Fruit fly (Drosophila melanogaster): Measurements from ENCODE around the gene CG1116.
A peak's percentile ranks its signal among the peaks of the same experiment; 100 is the strongest.

The CG1116 gene

DNA sequence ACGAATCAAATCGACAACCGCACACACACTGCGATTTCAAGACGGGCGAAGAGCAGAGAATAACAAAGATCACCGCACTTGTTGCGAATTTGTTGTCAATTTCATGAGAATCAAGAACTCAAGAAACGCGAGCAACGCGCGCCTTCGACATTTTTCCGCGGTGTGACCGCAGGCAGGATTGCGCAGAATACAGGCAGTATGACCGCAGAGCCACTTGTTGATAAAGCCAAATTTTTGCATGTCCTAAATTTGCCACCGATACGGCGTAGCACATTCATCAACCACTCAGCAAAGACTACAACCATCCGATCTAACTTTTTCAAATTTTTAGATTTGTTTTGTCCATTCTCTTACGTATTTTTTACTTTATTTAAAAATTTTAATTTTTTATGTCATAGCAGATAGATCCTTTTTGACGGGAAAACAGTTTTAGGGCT, 2.2 kb upstream of the CG1116 start, which contains the start of gene cno (continued):
- TF ChIP-seq CG10654 (GFP tag; optimal IDR thresholded peaks at IDR 0.05) (no peak), slp2 (GFP tag; optimal IDR thresholded peaks at IDR 0.05) (no peak), stc (GFP tag; IDR thresholded peaks at IDR 0.05) (peak; percentile 11; the same call in 1 of the 2 replicates), CG33557 (GFP tag; optimal IDR thresholded peaks at IDR 0.05) (peak; percentile 35), odd (GFP tag; optimal IDR thresholded peaks at IDR 0.05) (no peak), ham (GFP tag; IDR thresholded peaks at IDR 0.05) (no peak), Deaf1 (tag; optimal IDR thresholded peaks at IDR 0.05) (no peak), CG7928 (GFP tag; optimal IDR thresholded peaks at IDR 0.05) (no peak), NC2α (GFP tag; optimal IDR thresholded peaks at IDR 0.05) (no peak), CG3847 (GFP tag; IDR thresholded peaks at IDR 0.05) (no peak), CG17829 (tag; optimal IDR thresholded peaks at IDR 0.05) (peak; percentile 61), ato (GFP tag; IDR thresholded peaks at IDR 0.05; ENCODE audit: partially characterized antibody) (peak; percentile 24; the same call in 1 of the 2 replicates), lmd (GFP tag; IDR thresholded peaks at IDR 0.05) (no peak), caup (GFP tag; optimal IDR thresholded peaks at IDR 0.05; ENCODE audit: severe bottlenecking) (no peak), E2f1 (GFP tag; IDR thresholded peaks at IDR 0.05) (no peak), CG17385 (GFP tag; optimal IDR thresholded peaks at IDR 0.05) (peak; percentile 28), bab2 (GFP tag; optimal IDR thresholded peaks at IDR 0.05) (no peak), dpn (GFP tag; optimal IDR thresholded peaks at IDR 0.05) (peak in 1 of 2 experiments; percentile 18), CG9215 (GFP tag; IDR thresholded peaks at IDR 0.05) (no peak), Poxn (GFP tag; IDR thresholded peaks at IDR 0.05) (no peak), CG8359 (GFP tag; optimal IDR thresholded peaks at IDR 0.05; ENCODE audit: borderline replicate concordance) (peak; percentile 7), CrebB (tag; optimal IDR thresholded peaks at IDR 0.05) (peak; percentile 20), CG11398 (GFP tag; optimal IDR thresholded peaks at IDR 0.05) (peak; percentile 9), CG8944 (GFP tag; optimal IDR thresholded peaks at IDR 0.05) (no peak), BtbVII (GFP tag; optimal IDR thresholded peaks at IDR 0.05) (peak; percentile 18), CG8089 (GFP tag; optimal IDR thresholded peaks at IDR 0.05) (no peak), gsb (GFP tag; IDR thresholded peaks at IDR 0.05) (no peak), CG6854 (GFP tag; optimal IDR thresholded peaks at IDR 0.05) (no peak), wek (GFP tag; optimal IDR thresholded peaks at IDR 0.05) (no peak), Hey (tag; optimal IDR thresholded peaks at IDR 0.05) (no peak), insv (GFP tag; optimal IDR thresholded peaks at IDR 0.05) (peak in 1 of 2 experiments; percentile 8), otp (GFP tag; IDR thresholded peaks at IDR 0.05) (no peak), CG10959 (GFP tag; IDR thresholded peaks at IDR 0.05) (no peak), bowl (GFP tag; IDR thresholded peaks at IDR 0.05) (no peak), psq (GFP tag; optimal IDR thresholded peaks at IDR 0.05) (no peak), Hr3 (GFP tag; optimal IDR thresholded peaks at IDR 0.05) (no peak), wdn (GFP tag; IDR thresholded peaks at IDR 0.05) (no peak), CG17612 (GFP tag; IDR thresholded peaks at IDR 0.05) (no peak), Ada2b (GFP tag; IDR thresholded peaks at IDR 0.05) (no peak), CG10321 (GFP tag; IDR thresholded peaks at IDR 0.05) (no peak), HLH3B (GFP tag; IDR thresholded peaks at IDR 0.05) (no peak), lola (GFP tag; optimal IDR thresholded peaks at IDR 0.05) (no peak), stwl (tag; optimal IDR thresholded peaks at IDR 0.05) (peak; percentile 42), CG12942 (GFP tag; optimal IDR thresholded peaks at IDR 0.05) (no peak), CG2712 (tag; optimal IDR thresholded peaks at IDR 0.05) (peak; percentile 43), CG17361 (GFP tag; IDR thresholded peaks at IDR 0.05) (0 out of 3 replicates have a peak, but pooled peaks have one; percentile 17), Atf6 (GFP tag; IDR thresholded peaks at IDR 0.05) (no peak), nerfin-2 (GFP tag; IDR thresholded peaks at IDR 0.05; ENCODE audit: partially characterized antibody) (no peak), CG13296 (GFP tag; optimal IDR thresholded peaks at IDR 0.05) (peak; percentile 48), sd (tag; optimal IDR thresholded peaks at IDR 0.05) (no peak), Nf-YC (tag; optimal IDR thresholded peaks at IDR 0.05) (peak; percentile 24), Sry-β (GFP tag; optimal IDR thresholded peaks at IDR 0.05) (no peak)
